Fruit fly (Drosophila melanogaster) whole organism, embryonic: Measurements from ENCODE around the gene jhamt.

Experiments used
- BtbVII ChIP-seq: fragments of 200-800 bp; sonication (Bioruptor generic); optimal IDR thresholded peaks from 3 replicates; lab custom pipeline; 2017; ENCODE audit warnings: missing biosample characterization, mild to moderate bottlenecking, missing genetic modification characterization
- CG10565 ChIP-seq: fragments of 200-800 bp; sonication (Bioruptor generic); optimal IDR thresholded peaks from 3 replicates; lab custom pipeline; 2016; ENCODE audit warnings: missing biosample characterization, mild to moderate bottlenecking, missing genetic modification characterization
- CG10654 ChIP-seq: fragments of 200-800 bp; sonication (Bioruptor generic); optimal IDR thresholded peaks from 2 replicates; lab custom pipeline; 2016; ENCODE audit warnings: missing biosample characterization, missing genetic modification characterization
- CG11504 ChIP-seq: fragments of 200-800 bp; sonication (Bioruptor generic); optimal IDR thresholded peaks from 3 replicates; lab custom pipeline; 2019; ENCODE audit warnings: missing biosample characterization, mild to moderate bottlenecking, missing genetic modification characterization, moderate library complexity
- CG13894 ChIP-seq: fragments of 200-800 bp; sonication (Bioruptor generic); optimal IDR thresholded peaks from 3 replicates; lab custom pipeline; 2018; ENCODE audit warnings: missing biosample characterization, mild to moderate bottlenecking, missing genetic modification characterization, moderate library complexity
- CG14965 ChIP-seq: fragments of 200-800 bp; sonication (Bioruptor generic); optimal IDR thresholded peaks from 2 replicates; lab custom pipeline; 2016; ENCODE audit warnings: missing biosample characterization, missing genetic modification characterization, borderline replicate concordance
- CG17328 ChIP-seq: fragments of 200-800 bp; sonication (Bioruptor generic); IDR thresholded peaks from 2 replicates; pipeline ENCODE4 v1.3.6; 2022; ENCODE audit warnings: missing biosample characterization, missing genetic modification characterization
- CG17802 ChIP-seq: fragments of 200-800 bp; sonication (Bioruptor generic); optimal IDR thresholded peaks from 2 replicates; lab custom pipeline; 2018; ENCODE audit warnings: missing biosample characterization, mild to moderate bottlenecking, missing genetic modification characterization, moderate library complexity
- CG2678 ChIP-seq: fragments of 200-800 bp; sonication (Bioruptor generic); optimal IDR thresholded peaks from 3 replicates; lab custom pipeline; 2019; ENCODE audit warnings: missing biosample characterization, mild to moderate bottlenecking, missing genetic modification characterization, moderate library complexity
- CG31388 ChIP-seq: fragments of 200-800 bp; sonication (Bioruptor generic); optimal IDR thresholded peaks from 2 replicates; lab custom pipeline; 2016; ENCODE audit warnings: missing biosample characterization, missing genetic modification characterization
- CG4360 ChIP-seq: fragments of 200-800 bp; sonication (Bioruptor generic); IDR thresholded peaks from 2 replicates; pipeline ENCODE4 v1.3.6; 2022; ENCODE audit warnings: missing biosample characterization, missing genetic modification characterization
- CG4424 ChIP-seq: fragments of 200-800 bp; sonication (Bioruptor generic); optimal IDR thresholded peaks from 3 replicates; lab custom pipeline; 2016; ENCODE audit warnings: missing biosample characterization, missing genetic modification characterization
- CG4820 ChIP-seq: fragments of 200-800 bp; sonication (Bioruptor generic); optimal IDR thresholded peaks from 3 replicates; lab custom pipeline; 2016; ENCODE audit warnings: missing biosample characterization, missing genetic modification characterization
- CG7357 ChIP-seq: fragments of 200-800 bp; sonication (Bioruptor generic); IDR thresholded peaks from 3 replicates; pipeline ENCODE4 v1.3.6; 2022; ENCODE audit warnings: missing biosample characterization, missing genetic modification characterization
- CG7786 ChIP-seq: fragments of 200-800 bp; sonication (Bioruptor generic); optimal IDR thresholded peaks from 2 replicates; lab custom pipeline; 2016; ENCODE audit warnings: missing biosample characterization, missing genetic modification characterization
- CG8290 ChIP-seq, 3 experiments: fragments of 200-800 bp; sonication (Bioruptor generic); optimal IDR thresholded peaks; 2 replicates each; lab custom pipeline; 2016 to 2019; ENCODE audit warnings: missing biosample characterization in 3 of 3, missing genetic modification characterization in 3 of 3, mild to moderate bottlenecking in 2 of 3, moderate library complexity in 1 of 3
- CG8478 ChIP-seq: fragments of >200 bp; optimal IDR thresholded peaks from 2 replicates; lab custom pipeline; 2018
- GATAe ChIP-seq: fragments of 200-800 bp; sonication (Bioruptor generic); conservative IDR thresholded peaks from 2 replicates; pipeline ENCODE4 v1.3.6; 2022; ENCODE audit warnings: missing biosample characterization, missing genetic modification characterization
- Hmr ChIP-seq: fragments of 200-800 bp; sonication (Bioruptor generic); optimal IDR thresholded peaks from 3 replicates; lab custom pipeline; 2017; ENCODE audit warnings: mild to moderate bottlenecking, missing biosample characterization, missing genetic modification reagents, missing genetic modification characterization
- Hr3 ChIP-seq: fragments of 200-800 bp; sonication (Bioruptor generic); optimal IDR thresholded peaks from 3 replicates; lab custom pipeline; 2016; ENCODE audit warnings: missing biosample characterization, missing genetic modification characterization
- Kr ChIP-seq: fragments of 200-800 bp; sonication (Bioruptor generic); optimal IDR thresholded peaks from 2 replicates; lab custom pipeline; 2017; ENCODE audit warnings: missing biosample characterization, mild to moderate bottlenecking, missing genetic modification characterization
- Mrtf ChIP-seq: fragments of 200-800 bp; sonication (Bioruptor generic); IDR thresholded peaks from 3 replicates; pipeline ENCODE4 v1.3.6; 2022; ENCODE audit warnings: missing biosample characterization, missing genetic modification characterization
- NFAT ChIP-seq: fragments of 200-800 bp; sonication (Bioruptor generic); IDR thresholded peaks from 2 replicates; pipeline ENCODE4 v1.3.6; 2022; ENCODE audit warnings: missing biosample characterization, missing genetic modification characterization
- NK7.1 ChIP-seq: fragments of 200-800 bp; sonication (Bioruptor generic); optimal IDR thresholded peaks from 3 replicates; lab custom pipeline; 2016; ENCODE audit warnings: missing biosample characterization, missing genetic modification characterization
- Neu2 ChIP-seq: fragments of 200-800 bp; sonication (Bioruptor generic); optimal IDR thresholded peaks from 3 replicates; lab custom pipeline; 2016; ENCODE audit warnings: missing biosample characterization, missing genetic modification characterization, borderline replicate concordance
- Nf-YC ChIP-seq: fragments of 200-800 bp; optimal IDR thresholded peaks from 3 replicates; lab custom pipeline; 2019; ENCODE audit warnings: missing biosample characterization, mild to moderate bottlenecking, missing genetic modification characterization, moderate library complexity
- Six4 ChIP-seq: fragments of 200-800 bp; sonication (Bioruptor generic); optimal IDR thresholded peaks from 2 replicates; lab custom pipeline; 2016; ENCODE audit warnings: missing biosample characterization, missing genetic modification characterization
- Sry-β ChIP-seq: fragments of 200-800 bp; sonication (Bioruptor generic); optimal IDR thresholded peaks from 2 replicates; lab custom pipeline; 2018; ENCODE audit warnings: missing biosample characterization, mild to moderate bottlenecking, missing genetic modification characterization, moderate library complexity
- chm ChIP-seq: fragments of 200-800 bp; sonication (Bioruptor generic); IDR thresholded peaks from 2 replicates; pipeline ENCODE4 v1.3.6; 2022; ENCODE audit warnings: missing biosample characterization, missing genetic modification characterization
- da ChIP-seq: fragments of 200-800 bp; sonication (Bioruptor generic); optimal IDR thresholded peaks from 2 replicates; lab custom pipeline; 2016; ENCODE audit warnings: missing biosample characterization, missing genetic modification characterization
- dati ChIP-seq: fragments of 200-800 bp; sonication (Bioruptor generic); IDR thresholded peaks from 2 replicates; pipeline ENCODE4 v1.3.6; 2022; ENCODE audit warnings: missing biosample characterization, missing genetic modification characterization
- ems ChIP-seq: fragments of 200-800 bp; sonication (Bioruptor generic); optimal IDR thresholded peaks from 3 replicates; lab custom pipeline; 2016; ENCODE audit warnings: missing biosample characterization, missing genetic modification characterization
- en ChIP-seq: fragments of 200-800 bp; sonication (Bioruptor generic); optimal IDR thresholded peaks from 2 replicates; lab custom pipeline; 2016; ENCODE audit warnings: missing biosample characterization, missing genetic modification characterization
- eyg ChIP-seq: fragments of 200-800 bp; sonication (Bioruptor generic); optimal IDR thresholded peaks from 3 replicates; lab custom pipeline; 2016; ENCODE audit warnings: missing biosample characterization, missing genetic modification characterization
- gro ChIP-seq: fragments of 200-800 bp; sonication (Bioruptor generic); optimal IDR thresholded peaks from 2 replicates; lab custom pipeline; 2016; ENCODE audit warnings: missing biosample characterization, missing genetic modification characterization
- hth ChIP-seq: fragments of >200 bp; optimal IDR thresholded peaks from 2 replicates; lab custom pipeline; 2017; ENCODE audit warnings: inconsistent platforms
- klu ChIP-seq: fragments of 200-800 bp; sonication (Bioruptor generic); IDR thresholded peaks from 2 replicates; pipeline ENCODE4 v1.3.6; 2022; ENCODE audit warnings: missing biosample characterization, missing genetic modification characterization
- maf-S ChIP-seq: fragments of 200-800 bp; sonication (Bioruptor generic); optimal IDR thresholded peaks from 2 replicates; lab custom pipeline; 2016; ENCODE audit warnings: missing biosample characterization, missing genetic modification characterization
- nerfin-1 ChIP-seq: fragments of 200-800 bp; sonication (Bioruptor generic); optimal IDR thresholded peaks from 3 replicates; lab custom pipeline; 2019; ENCODE audit warnings: missing biosample characterization, mild to moderate bottlenecking, missing genetic modification characterization, moderate library complexity
- org-1 ChIP-seq: fragments of 200-800 bp; sonication (Bioruptor generic); optimal IDR thresholded peaks from 2 replicates; lab custom pipeline; 2017; ENCODE audit warnings: missing biosample characterization, missing genetic modification characterization
- pb ChIP-seq: fragments of 200-800 bp; sonication (Bioruptor generic); optimal IDR thresholded peaks from 3 replicates; lab custom pipeline; 2016; ENCODE audit warnings: missing biosample characterization, missing genetic modification characterization
- pzg ChIP-seq: fragments of 200-800 bp; sonication (Bioruptor generic); optimal IDR thresholded peaks from 3 replicates; lab custom pipeline; 2018; ENCODE audit warnings: missing biosample characterization, mild to moderate bottlenecking, missing genetic modification characterization, moderate library complexity
- ranshi ChIP-seq: fragments of 200-800 bp; sonication (Bioruptor generic); IDR thresholded peaks from 2 replicates; pipeline ENCODE4 v1.3.6; 2022; ENCODE audit warnings: missing biosample characterization, missing genetic modification characterization
- salm ChIP-seq: fragments of 200-800 bp; sonication (Bioruptor generic); optimal IDR thresholded peaks from 2 replicates; lab custom pipeline; 2018; ENCODE audit warnings: missing biosample characterization, mild to moderate bottlenecking, missing genetic modification characterization
- slp2 ChIP-seq: fragments of 200-800 bp; sonication (Bioruptor generic); optimal IDR thresholded peaks from 2 replicates; lab custom pipeline; 2016; ENCODE audit warnings: missing biosample characterization, missing genetic modification characterization
- tap ChIP-seq: fragments of 200-800 bp; optimal IDR thresholded peaks from 3 replicates; lab custom pipeline; 2019; ENCODE audit warnings: missing biosample characterization, mild to moderate bottlenecking, missing genetic modification characterization, moderate library complexity
- tna ChIP-seq: fragments of 200-800 bp; sonication (Bioruptor generic); IDR thresholded peaks from 2 replicates; pipeline ENCODE4 v1.3.6; 2022; ENCODE audit warnings: missing biosample characterization, missing genetic modification characterization; ENCODE audit not compliant: partially characterized antibody
- vvl ChIP-seq: fragments of 200-800 bp; sonication (Bioruptor generic); IDR thresholded peaks from 2 replicates; pipeline ENCODE4 v1.3.6; 2022; ENCODE audit warnings: missing biosample characterization, missing genetic modification characterization
- wek ChIP-seq: fragments of 200-800 bp; sonication (Bioruptor generic); optimal IDR thresholded peaks from 3 replicates; lab custom pipeline; 2018; ENCODE audit warnings: missing biosample characterization, mild to moderate bottlenecking, missing genetic modification characterization, moderate library complexity
- yki ChIP-seq: fragments of >200 bp; optimal IDR thresholded peaks from 3 replicates; lab custom pipeline; 2018
- z ChIP-seq: fragments of 200-800 bp; sonication (Bioruptor generic); IDR thresholded peaks from 3 replicates; pipeline ENCODE4 v1.3.6; 2022; ENCODE audit warnings: missing biosample characterization, missing genetic modification characterization
- zfh1 ChIP-seq: fragments of 200-800 bp; sonication (Bioruptor generic); IDR thresholded peaks from 3 replicates; pipeline ENCODE4 v1.3.6; 2022; ENCODE audit warnings: missing biosample characterization, missing genetic modification characterization

Gene jhamt

dm6 chr2L:16350160-16350633 is 15.5 kb upstream of the jhamt start (continued):
- no peak for TF ChIP-seq pb (GFP tag; lab: Kevin White, UChicago)
- no peak for TF ChIP-seq NK7.1
- no peak for TF ChIP-seq hth
- TF ChIP-seq CG17328 (GFP tag; lab: Robert Waterston, UW), result peak; percentile 76
- TF ChIP-seq Neu2 (GFP tag; lab: Kevin White, UChicago), result no peak
- peak; percentile 95 for TF ChIP-seq vvl (GFP tag; lab: Robert Waterston, UW)
- TF ChIP-seq wek (GFP tag; lab: Kevin White, UChicago), result no peak
- TF ChIP-seq slp2 (GFP tag; lab: Kevin White, UChicago), result peak; percentile 25
- no peak for TF ChIP-seq CG13894 (tag; lab: Kevin White, UChicago)
- peak; percentile 35 for TF ChIP-seq CG17802 (tag; lab: Kevin White, UChicago)
- no peak for TF ChIP-seq Six4 (GFP tag; lab: Kevin White, UChicago)
- TF ChIP-seq Hr3 (GFP tag; lab: Kevin White, UChicago), result peak; percentile 73
- peak; percentile 50 for TF ChIP-seq CG4424 (GFP tag; lab: Kevin White, UChicago)
- peak; percentile 80 for TF ChIP-seq ranshi (GFP tag; lab: Robert Waterston, UW)
- no peak; the same call in 1 of the 2 replicates for TF ChIP-seq GATAe (GFP tag; lab: Robert Waterston, UW)
- TF ChIP-seq tna (GFP tag; lab: Robert Waterston, UW), result no peak
- no peak for TF ChIP-seq Nf-YC (tag; lab: Kevin White, UChicago)
- peak; percentile 85 for TF ChIP-seq NFAT
- peak; percentile 41 for TF ChIP-seq eyg
- TF ChIP-seq Kr (GFP tag; lab: Kevin White, UChicago), result no peak
- TF ChIP-seq org-1 (GFP tag; lab: Kevin White, UChicago), result peak; percentile 54
- TF ChIP-seq yki (lab: Kevin White, UChicago), result no peak
- no peak for TF ChIP-seq en (GFP tag; lab: Kevin White, UChicago)
- TF ChIP-seq chm, result no peak; the same call in 1 of the 2 replicates
- TF ChIP-seq CG2678 (tag; lab: Kevin White, UChicago), result no peak
- peak; percentile 95 for TF ChIP-seq CG14965 (GFP tag; lab: Kevin White, UChicago)
- no peak for TF ChIP-seq nerfin-1 (tag; lab: Kevin White, UChicago)
- peak; percentile 53 for TF ChIP-seq da (GFP tag; lab: Kevin White, UChicago)
- TF ChIP-seq CG8290 (GFP tag; optimal IDR thresholded peaks at IDR 0.05; lab: Kevin White, UChicago), result peak; percentile 28
- TF ChIP-seq CG8290 (tag; optimal IDR thresholded peaks at IDR 0.05; lab: Kevin White, UChicago), result peak in 1 of 2 experiments; percentile 8
- peak; percentile 57 for TF ChIP-seq maf-S
- no peak for TF ChIP-seq gro (GFP tag; lab: Kevin White, UChicago)
- no peak for TF ChIP-seq CG4360 (GFP tag; lab: Robert Waterston, UW)
- peak; percentile 65 for TF ChIP-seq CG10654 (GFP tag; lab: Kevin White, UChicago)
- TF ChIP-seq Sry-β, result peak; percentile 11
- peak; percentile 34 for TF ChIP-seq ems (GFP tag; lab: Kevin White, UChicago)
- no peak for TF ChIP-seq z (GFP tag; lab: Robert Waterston, UW)
- TF ChIP-seq CG7786, result peak; percentile 71
- peak; percentile 10 for TF ChIP-seq salm
- TF ChIP-seq tap (tag; lab: Kevin White, UChicago), result no peak
- TF ChIP-seq Hmr (GFP tag; lab: Kevin White, UChicago), result peak; percentile 79
- TF ChIP-seq dati (GFP tag; lab: Robert Waterston, UW), result no peak
- peak; percentile 65; the same call in 1 of the 3 replicates for TF ChIP-seq CG7357 (GFP tag; lab: Robert Waterston, UW)
- peak; percentile 41 for TF ChIP-seq BtbVII (GFP tag; lab: Kevin White, UChicago)
- TF ChIP-seq pzg, result peak; percentile 66
- no peak for TF ChIP-seq CG10565
- TF ChIP-seq klu (GFP tag; lab: Robert Waterston, UW), result peak; percentile 70; the same call in 1 of the 2 replicates
- TF ChIP-seq zfh1 (GFP tag; lab: Robert Waterston, UW), result peak; percentile 76; the same call in 2 of the 3 replicates
- no peak for TF ChIP-seq CG8478 (lab: Kevin White, UChicago)
- TF ChIP-seq CG11504, result no peak
- no peak for TF ChIP-seq CG31388
- TF ChIP-seq CG4820 (GFP tag; lab: Kevin White, UChicago), result peak; percentile 61
- TF ChIP-seq Mrtf (GFP tag; lab: Robert Waterston, UW), result peak; percentile 68; the same call in 2 of the 3 replicates
